Worm (Caenorhabditis elegans) whole organism, mixed stage, embryonic: ENCODE measurements around the gene spdl-1.

Experiments used
- M03D4.4 ChIP-seq: sonication (generic microtip); optimal IDR thresholded peaks from 2 replicates; lab custom pipeline; 2017; ENCODE audit warnings: mild to moderate bottlenecking, missing genetic modification characterization, missing compliant biosample characterization
- bed-3 ChIP-seq: fragments of 200-800 bp; sonication (Bioruptor generic); optimal IDR thresholded peaks from 3 replicates; lab custom pipeline; 2018; ENCODE audit warnings: mild to moderate bottlenecking, missing genetic modification characterization, moderate library complexity, missing compliant biosample characterization
- blmp-1 ChIP-seq: fragments of 150-350 bp; optimal IDR thresholded peaks from 2 replicates; lab custom pipeline; 2014; ENCODE audit warnings: missing biosample characterization, missing genetic modification characterization
- ceh-39 ChIP-seq: fragments of 150-350 bp; optimal IDR thresholded peaks from 2 replicates; lab custom pipeline; 2014; ENCODE audit warnings: missing biosample characterization, missing genetic modification characterization
- ceh-43 ChIP-seq: fragments of 200-800 bp; sonication (Bioruptor generic); optimal IDR thresholded peaks from 2 replicates; lab custom pipeline; 2018; ENCODE audit warnings: mild to moderate bottlenecking, missing genetic modification characterization, moderate library complexity, missing compliant biosample characterization
- ceh-83 ChIP-seq: fragments of 200-800 bp; sonication (Bioruptor generic); optimal IDR thresholded peaks from 2 replicates; lab custom pipeline; 2018; ENCODE audit warnings: mild to moderate bottlenecking, missing genetic modification characterization, missing compliant biosample characterization
- ces-1 ChIP-seq: fragments of 150-350 bp; optimal IDR thresholded peaks from 2 replicates; lab custom pipeline; 2014; ENCODE audit warnings: missing biosample characterization, missing genetic modification reagents, missing genetic modification characterization
- cnd-1 ChIP-seq: fragments of 200-800 bp; sonication (Bioruptor generic); optimal IDR thresholded peaks from 2 replicates; lab custom pipeline; 2018; ENCODE audit warnings: mild to moderate bottlenecking, missing genetic modification characterization, missing compliant biosample characterization
- drap-1 ChIP-seq: fragments of 200-800 bp; sonication (Bioruptor generic); optimal IDR thresholded peaks from 3 replicates; lab custom pipeline; 2018; ENCODE audit warnings: mild to moderate bottlenecking, missing genetic modification characterization, missing compliant biosample characterization
- elt-1 ChIP-seq: sonication (generic microtip); optimal IDR thresholded peaks from 2 replicates; lab custom pipeline; 2017; ENCODE audit warnings: missing genetic modification characterization, mild to moderate bottlenecking, missing compliant biosample characterization, antibody characterized with exemption, moderate library complexity, borderline replicate concordance; ENCODE audit not compliant: insufficient read depth
- elt-3 ChIP-seq: fragments of 150-350 bp; optimal IDR thresholded peaks from 2 replicates; lab custom pipeline; 2014; ENCODE audit warnings: missing biosample characterization, missing genetic modification characterization
- flh-1 ChIP-seq: fragments of 200-800 bp; sonication (Bioruptor generic); optimal IDR thresholded peaks from 2 replicates; lab custom pipeline; 2018; ENCODE audit warnings: mild to moderate bottlenecking, missing genetic modification characterization, moderate library complexity, missing compliant biosample characterization
- ham-2 ChIP-seq: fragments of 200-800 bp; sonication (Bioruptor generic); optimal IDR thresholded peaks from 2 replicates; lab custom pipeline; 2018; ENCODE audit warnings: mild to moderate bottlenecking, missing genetic modification characterization, missing compliant biosample characterization
- hlh-1 ChIP-seq: fragments of 150-350 bp; optimal IDR thresholded peaks from 2 replicates; lab custom pipeline; 2014; ENCODE audit warnings: missing biosample characterization, missing genetic modification reagents, missing genetic modification characterization
- lin-13 ChIP-seq: fragments of 150-350 bp; optimal IDR thresholded peaks from 2 replicates; lab custom pipeline; 2014; ENCODE audit warnings: missing biosample characterization, missing genetic modification characterization
- lin-32 ChIP-seq: fragments of 200-800 bp; sonication (Bioruptor generic); optimal IDR thresholded peaks from 2 replicates; lab custom pipeline; 2018; ENCODE audit warnings: mild to moderate bottlenecking, missing genetic modification characterization, missing compliant biosample characterization
- lsy-2 ChIP-seq: fragments of 150-350 bp; optimal IDR thresholded peaks from 2 replicates; lab custom pipeline; 2014; ENCODE audit warnings: missing biosample characterization, missing genetic modification characterization
- mab-5 ChIP-seq: fragments of 150-350 bp; optimal IDR thresholded peaks from 2 replicates; lab custom pipeline; 2014; ENCODE audit warnings: missing biosample characterization, missing genetic modification characterization
- mep-1 ChIP-seq: fragments of 150-350 bp; optimal IDR thresholded peaks from 2 replicates; lab custom pipeline; 2017; ENCODE audit warnings: missing biosample characterization, missing genetic modification reagents, missing genetic modification characterization, inconsistent platforms
- mls-2 ChIP-seq: sonication (generic microtip); optimal IDR thresholded peaks from 2 replicates; lab custom pipeline; 2016; ENCODE audit warnings: mild to moderate bottlenecking, missing genetic modification characterization, moderate library complexity, missing compliant biosample characterization
- nhr-12 ChIP-seq: fragments of 150-350 bp; optimal IDR thresholded peaks from 2 replicates; lab custom pipeline; 2014; ENCODE audit warnings: missing biosample characterization, missing genetic modification characterization
- nhr-2 ChIP-seq: fragments of 150-350 bp; optimal IDR thresholded peaks from 2 replicates; lab custom pipeline; 2014; ENCODE audit warnings: missing biosample characterization, missing genetic modification characterization
- nhr-237 ChIP-seq: fragments of 150-350 bp; optimal IDR thresholded peaks from 2 replicates; lab custom pipeline; 2014; ENCODE audit warnings: missing biosample characterization, missing genetic modification characterization
- nhr-28 ChIP-seq: fragments of 150-350 bp; optimal IDR thresholded peaks from 2 replicates; lab custom pipeline; 2014; ENCODE audit warnings: missing biosample characterization, missing genetic modification characterization
- nhr-76 ChIP-seq: sonication (generic microtip); optimal IDR thresholded peaks from 2 replicates; lab custom pipeline; 2017; ENCODE audit warnings: missing biosample characterization, missing genetic modification characterization
- pha-4 ChIP-seq: fragments of 150-350 bp; optimal IDR thresholded peaks from 2 replicates; lab custom pipeline; 2018; ENCODE audit warnings: missing biosample characterization, missing genetic modification reagents, missing genetic modification characterization
- sem-2 ChIP-seq: fragments of 200-800 bp; sonication (Bioruptor generic); optimal IDR thresholded peaks from 2 replicates; lab custom pipeline; 2018; ENCODE audit warnings: mild to moderate bottlenecking, missing genetic modification characterization, missing compliant biosample characterization
- snpc-4 ChIP-seq: fragments of 150-350 bp; optimal IDR thresholded peaks from 2 replicates; lab custom pipeline; 2014; ENCODE audit warnings: missing biosample characterization, missing genetic modification characterization
- sptf-1 ChIP-seq: sonication (generic microtip); optimal IDR thresholded peaks from 2 replicates; lab custom pipeline; 2017; ENCODE audit warnings: mild to moderate bottlenecking, missing genetic modification characterization, moderate library complexity, missing compliant biosample characterization
- tbx-8 ChIP-seq: fragments of 200-800 bp; sonication (Bioruptor generic); optimal IDR thresholded peaks from 2 replicates; lab custom pipeline; 2018; ENCODE audit warnings: mild to moderate bottlenecking, missing genetic modification characterization, moderate library complexity, missing compliant biosample characterization
- unc-120 ChIP-seq: sonication (generic microtip); optimal IDR thresholded peaks from 2 replicates; lab custom pipeline; 2017; ENCODE audit warnings: missing genetic modification characterization, missing compliant biosample characterization; ENCODE audit not compliant: poor library complexity, severe bottlenecking
- unc-39 ChIP-seq: fragments of 150-350 bp; optimal IDR thresholded peaks from 2 replicates; lab custom pipeline; 2014; ENCODE audit warnings: missing biosample characterization, missing genetic modification characterization
- unc-62 ChIP-seq: fragments of 150-350 bp; optimal IDR thresholded peaks from 2 replicates; lab custom pipeline; 2014; ENCODE audit warnings: missing biosample characterization, missing genetic modification reagents, missing genetic modification characterization
- zip-8 ChIP-seq: fragments of 150-350 bp; optimal IDR thresholded peaks from 2 replicates; lab custom pipeline; 2014; ENCODE audit warnings: missing biosample characterization, missing genetic modification characterization
- ztf-11 ChIP-seq: fragments of 150-350 bp; optimal IDR thresholded peaks from 2 replicates; lab custom pipeline; 2014; ENCODE audit warnings: missing biosample characterization, missing genetic modification characterization

The spdl-1 gene

ce11 chrII:7812332-7812731, 31.0 kb downstream of the spdl-1 start (continued):
- no peak for TF ChIP-seq lsy-2 (tag; lab: Kevin White, UChicago)
- TF ChIP-seq unc-62 (GFP tag; lab: Kevin White, UChicago): peak; percentile 65
- no peak for TF ChIP-seq unc-39 (tag; lab: Kevin White, UChicago)
- no peak for TF ChIP-seq mls-2 (tag; lab: Kevin White, UChicago)
- TF ChIP-seq nhr-12 (tag; lab: Kevin White, UChicago): peak; percentile 7

- TF ChIP-seq elt-3 (tag; lab: Kevin White, UChicago) (no peak), nhr-28 (tag; lab: Kevin White, UChicago) (no peak), ceh-39 (tag; lab: Kevin White, UChicago) (no peak), ham-2 (no peak), elt-1 (tag; lab: Kevin White, UChicago) (no peak), cnd-1 (tag; lab: Kevin White, UChicago) (peak; percentile 79), nhr-237 (tag; lab: Kevin White, UChicago) (no peak), tbx-8 (no peak), unc-62 (GFP tag; lab: Kevin White, UChicago) (peak; percentile 11), pha-4 (no peak), mep-1 (tag; lab: Kevin White, UChicago) (peak; percentile 14), sptf-1 (tag; lab: Kevin White, UChicago) (no peak), snpc-4 (tag; lab: Kevin White, UChicago) (no peak), hlh-1 (tag; lab: Kevin White, UChicago) (no peak), ceh-43 (GFP tag; lab: Kevin White, UChicago) (no peak), lsy-2 (tag; lab: Kevin White, UChicago) (no peak), zip-8 (no peak), mab-5 (tag; lab: Kevin White, UChicago) (no peak), mls-2 (tag; lab: Kevin White, UChicago) (no peak), bed-3 (no peak), nhr-2 (peak; percentile 99), nhr-76 (tag; lab: Kevin White, UChicago) (no peak), lin-32 (peak; percentile 48)
Measured at ce11 chrII:7813237-7813636, 31.9 kb downstream of the spdl-1 start.

ce11 chrII:7813645-7814044, 32.3 kb downstream of the spdl-1 start:
- no peak for TF ChIP-seq pha-4
- no peak for TF ChIP-seq ceh-43 (GFP tag; lab: Kevin White, UChicago)
- TF ChIP-seq ceh-39 (tag; lab: Kevin White, UChicago): no peak
- TF ChIP-seq cnd-1 (tag; lab: Kevin White, UChicago): no peak
- TF ChIP-seq drap-1 (GFP tag; lab: Kevin White, UChicago): no peak
- TF ChIP-seq nhr-12 (tag; lab: Kevin White, UChicago): no peak
- TF ChIP-seq bed-3: no peak
- TF ChIP-seq tbx-8: no peak
- TF ChIP-seq ztf-11: no peak
- TF ChIP-seq ceh-83 (GFP tag; lab: Kevin White, UChicago): no peak
- TF ChIP-seq nhr-28 (tag; lab: Kevin White, UChicago): no peak
- TF ChIP-seq ces-1 (GFP tag; lab: Kevin White, UChicago): no peak
- no peak for TF ChIP-seq M03D4.4
- TF ChIP-seq elt-1 (tag; lab: Kevin White, UChicago): no peak
- no peak for TF ChIP-seq lin-32
- TF ChIP-seq unc-62 (GFP tag; lab: Kevin White, UChicago): no peak
- TF ChIP-seq unc-39 (tag; lab: Kevin White, UChicago): no peak
- no peak for TF ChIP-seq ham-2
- TF ChIP-seq, all 35 proteins: peak for 0

- TF ChIP-seq nhr-76 (tag; lab: Kevin White, UChicago): no peak
- no peak for TF ChIP-seq nhr-28 (tag; lab: Kevin White, UChicago)
- TF ChIP-seq hlh-1 (tag; lab: Kevin White, UChicago): no peak
- TF ChIP-seq mls-2 (tag; lab: Kevin White, UChicago): peak; percentile 87
- TF ChIP-seq pha-4: peak; percentile 43
- no peak for TF ChIP-seq sem-2 (GFP tag; lab: Kevin White, UChicago)
- no peak for TF ChIP-seq elt-3 (tag; lab: Kevin White, UChicago)
- TF ChIP-seq lin-13: no peak
- peak; percentile 93 for TF ChIP-seq unc-62 (GFP tag; lab: Kevin White, UChicago)
- no peak for TF ChIP-seq M03D4.4
- TF ChIP-seq tbx-8: no peak
- TF ChIP-seq blmp-1 (tag; lab: Kevin White, UChicago): no peak
- no peak for TF ChIP-seq ceh-39 (tag; lab: Kevin White, UChicago)
- TF ChIP-seq flh-1 (GFP tag; lab: Kevin White, UChicago): no peak
- peak; percentile 55 for TF ChIP-seq sptf-1 (tag; lab: Kevin White, UChicago)
- TF ChIP-seq mep-1 (tag; lab: Kevin White, UChicago): no peak
- TF ChIP-seq unc-39 (tag; lab: Kevin White, UChicago): no peak
- TF ChIP-seq ham-2: peak; percentile 38
- TF ChIP-seq snpc-4 (tag; lab: Kevin White, UChicago): no peak
- no peak for TF ChIP-seq drap-1 (GFP tag; lab: Kevin White, UChicago)
- peak; percentile 57 for TF ChIP-seq ceh-43 (GFP tag; lab: Kevin White, UChicago)
- TF ChIP-seq ceh-83 (GFP tag; lab: Kevin White, UChicago): no peak
- no peak for TF ChIP-seq nhr-237 (tag; lab: Kevin White, UChicago)
- no peak for TF ChIP-seq lin-32
- no peak for TF ChIP-seq bed-3
- TF ChIP-seq zip-8: no peak
- TF ChIP-seq ces-1 (GFP tag; lab: Kevin White, UChicago): peak; percentile 67
- TF ChIP-seq nhr-12 (tag; lab: Kevin White, UChicago): no peak
- peak; percentile 28 for TF ChIP-seq elt-1 (tag; lab: Kevin White, UChicago)
- peak; percentile 45 for TF ChIP-seq ztf-11
- peak; percentile 98 for TF ChIP-seq nhr-2
- no peak for TF ChIP-seq cnd-1 (tag; lab: Kevin White, UChicago)
- peak; percentile 13 for TF ChIP-seq mab-5 (tag; lab: Kevin White, UChicago)
- TF ChIP-seq unc-120 (tag; lab: Kevin White, UChicago): no peak
- no peak for TF ChIP-seq lsy-2 (tag; lab: Kevin White, UChicago)
- TF ChIP-seq, all 35 proteins: peak for 11
Measured at ce11 chrII:7814215-7814614, 32.8 kb downstream of the spdl-1 start.
